Fruit fly (Drosophila melanogaster): ENCODE data around the gene Six4.
A peak's percentile ranks its signal among the peaks of the same experiment; 100 is the strongest.

Gene Six4

dm6 chr3L:20792693-20793092, at the start of gene Six4 (continued):
- TF ChIP-seq cato (GFP tag; optimal IDR thresholded peaks at IDR 0.05; ENCODE audit: borderline replicate concordance) (no peak), CG1832 (GFP tag; optimal IDR thresholded peaks at IDR 0.05) (no peak), CG10147 (GFP tag; optimal IDR thresholded peaks at IDR 0.05) (no peak), CG1602 (GFP tag; optimal IDR thresholded peaks at IDR 0.05) (no peak), chif (GFP tag; optimal IDR thresholded peaks at IDR 0.05) (no peak), slp2 (GFP tag; optimal IDR thresholded peaks at IDR 0.05) (no peak), CG12744 (GFP tag; optimal IDR thresholded peaks at IDR 0.05) (no peak), CG14667 (GFP tag; IDR thresholded peaks at IDR 0.05) (no peak), sim (GFP tag; IDR thresholded peaks at IDR 0.05) (0 out of 2 replicates have a peak, but pooled peaks have one; percentile 44), ash1 (GFP tag; optimal IDR thresholded peaks at IDR 0.05) (no peak), usp (GFP tag; optimal IDR thresholded peaks at IDR 0.05) (no peak), CG8290 (GFP tag; optimal IDR thresholded peaks at IDR 0.05) (peak; percentile 28), CG8290 (tag; optimal IDR thresholded peaks at IDR 0.05) (peak in 1 of 2 experiments; percentile 92), CG14441 (GFP tag; IDR thresholded peaks at IDR 0.05) (no peak), CG14710 (tag; optimal IDR thresholded peaks at IDR 0.05) (peak; percentile 24), Sry-δ (GFP tag; optimal IDR thresholded peaks at IDR 0.05) (no peak), sqz (GFP tag; optimal IDR thresholded peaks at IDR 0.05) (peak; percentile 54), CG11398 (GFP tag; optimal IDR thresholded peaks at IDR 0.05) (no peak), CG1603 (tag; optimal IDR thresholded peaks at IDR 0.05) (peak; percentile 5), CG9932 (GFP tag; IDR thresholded peaks at IDR 0.05) (no peak), CG31365 (tag; optimal IDR thresholded peaks at IDR 0.05) (no peak), cwo (GFP tag; optimal IDR thresholded peaks at IDR 0.05) (no peak), dmrt99B (tag; optimal IDR thresholded peaks at IDR 0.05) (no peak), CoRest (tag; optimal IDR thresholded peaks at IDR 0.05) (peak; percentile 5), knrl (GFP tag; IDR thresholded peaks at IDR 0.05; ENCODE audit: partially characterized antibody) (no peak), zfh2 (GFP tag; optimal IDR thresholded peaks at IDR 0.05) (no peak), tgo (GFP tag; IDR thresholded peaks at IDR 0.05) (no peak), insv (GFP tag; optimal IDR thresholded peaks at IDR 0.05) (peak in 1 of 2 experiments; percentile 21), Dad (GFP tag; optimal IDR thresholded peaks at IDR 0.05) (no peak), gsb (GFP tag; IDR thresholded peaks at IDR 0.05) (no peak), NK7.1 (GFP tag; optimal IDR thresholded peaks at IDR 0.05) (no peak), D19B (GFP tag; optimal IDR thresholded peaks at IDR 0.05) (no peak), CG7271 (tag; optimal IDR thresholded peaks at IDR 0.05) (peak; percentile 72), en (GFP tag; optimal IDR thresholded peaks at IDR 0.05) (no peak), Six4 (GFP tag; optimal IDR thresholded peaks at IDR 0.05) (peak; percentile 29), Adf1 (GFP tag; IDR thresholded peaks at IDR 0.05) (no peak), CG3726 (GFP tag; IDR thresholded peaks at IDR 0.05) (no peak), phol (tag; optimal IDR thresholded peaks at IDR 0.05) (peak; percentile 56), CG13296 (GFP tag; optimal IDR thresholded peaks at IDR 0.05) (no peak), Atf6 (GFP tag; IDR thresholded peaks at IDR 0.05) (no peak), row (GFP tag; IDR thresholded peaks at IDR 0.05) (no peak), CG6689 (GFP tag; IDR thresholded peaks at IDR 0.05) (no peak), CG17612 (GFP tag; IDR thresholded peaks at IDR 0.05) (no peak), CG11085 (GFP tag; IDR thresholded peaks at IDR 0.05) (no peak), CG4282 (GFP tag; optimal IDR thresholded peaks at IDR 0.05) (no peak), CG11695 (GFP tag; IDR thresholded peaks at IDR 0.05) (no peak), CG1647 (GFP tag; optimal IDR thresholded peaks at IDR 0.05) (no peak), CG3065 (GFP tag; optimal IDR thresholded peaks at IDR 0.05) (peak; percentile 97), Nf-YC (tag; optimal IDR thresholded peaks at IDR 0.05) (peak; percentile 94), CG12236 (GFP tag; optimal IDR thresholded peaks at IDR 0.05) (no peak), sc (optimal IDR thresholded peaks at IDR 0.05) (no peak), sc (GFP tag; optimal IDR thresholded peaks at IDR 0.05) (no peak), yki (optimal IDR thresholded peaks at IDR 0.05) (no peak)

Data from whole organism, embryonic.